Fruit fly (Drosophila melanogaster): ENCODE results near the gene Rbcn-3A.
A peak's percentile ranks its signal among the peaks of the same experiment; 100 is the strongest.

Rbcn-3A gene

DNA sequence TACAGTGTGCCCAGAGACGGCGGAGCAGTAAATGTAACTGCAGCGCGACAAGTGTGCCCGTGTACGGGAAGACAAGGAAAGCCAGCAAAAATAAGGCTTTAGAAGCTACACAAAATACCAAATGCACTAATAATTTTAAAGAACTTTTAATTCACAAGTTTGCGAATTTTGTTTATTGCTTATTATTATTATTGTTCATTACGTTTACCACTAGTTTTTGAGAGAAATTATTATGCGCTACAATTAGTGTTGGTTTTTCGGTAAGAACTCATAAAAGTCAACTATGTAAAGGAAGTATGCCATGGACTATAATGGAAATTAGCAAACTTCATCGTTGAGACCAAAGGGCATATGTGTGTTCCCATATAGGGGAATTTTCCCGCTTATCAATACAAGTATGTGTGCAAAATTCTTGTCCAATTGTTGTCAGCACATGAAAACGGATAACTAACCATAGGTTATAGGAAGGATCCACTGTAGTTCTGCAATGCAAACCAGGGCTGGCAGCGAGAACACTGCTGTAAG, 12.0 kb upstream of the Rbcn-3A start, which contains the start of gene schlank (continued):
- peak; percentile 47 for TF ChIP-seq Oaz (GFP tag; IDR thresholded peaks at IDR 0.05)
- no peak for TF ChIP-seq inv (GFP tag; IDR thresholded peaks at IDR 0.05; ENCODE audit: partially characterized antibody)
- no peak for TF ChIP-seq run (tag; optimal IDR thresholded peaks at IDR 0.05)
- TF ChIP-seq grau (tag; optimal IDR thresholded peaks at IDR 0.05) = peak; percentile 99
- 0 out of 2 replicates have a peak, but pooled peaks have one; percentile 49 for TF ChIP-seq stc (GFP tag; IDR thresholded peaks at IDR 0.05)
- 0 out of 3 replicates have a peak, but pooled peaks have one; percentile 46 for TF ChIP-seq jigr1 (GFP tag; IDR thresholded peaks at IDR 0.05)
- peak; percentile 16; the same call in 1 of the 2 replicates for TF ChIP-seq CG11247 (GFP tag; IDR thresholded peaks at IDR 0.05)
- peak; percentile 22; the same call in 1 of the 2 replicates for TF ChIP-seq klu (GFP tag; IDR thresholded peaks at IDR 0.05)
- peak; percentile 52 for TF ChIP-seq CG8388 (GFP tag; optimal IDR thresholded peaks at IDR 0.05)
- TF ChIP-seq CG30403 (GFP tag; optimal IDR thresholded peaks at IDR 0.05) = peak; percentile 62
- TF ChIP-seq Meics (GFP tag; optimal IDR thresholded peaks at IDR 0.05) = peak; percentile 18
- TF ChIP-seq CG13296 (GFP tag; optimal IDR thresholded peaks at IDR 0.05) = peak; percentile 31
- TF ChIP-seq CG7556 (GFP tag; optimal IDR thresholded peaks at IDR 0.05) = peak; percentile 16
- TF ChIP-seq CG12219 (GFP tag; optimal IDR thresholded peaks at IDR 0.05) = peak; percentile 40
- peak; percentile 33 for TF ChIP-seq CG9609 (GFP tag; optimal IDR thresholded peaks at IDR 0.05)
- peak; percentile 62 for TF ChIP-seq CG14710 (tag; optimal IDR thresholded peaks at IDR 0.05)
- TF ChIP-seq Sry-δ (GFP tag; optimal IDR thresholded peaks at IDR 0.05) = peak; percentile 30
- TF ChIP-seq pho (GFP tag; optimal IDR thresholded peaks at IDR 0.05) = peak; percentile 56
- no peak; the same call in 1 of the 2 replicates for TF ChIP-seq chm (GFP tag; IDR thresholded peaks at IDR 0.05)
- TF ChIP-seq Opbp (GFP tag; IDR thresholded peaks at IDR 0.05; ENCODE audit: partially characterized antibody) = 0 out of 3 replicates have a peak, but pooled peaks have one; percentile 6
- TF ChIP-seq onecut (GFP tag; IDR thresholded peaks at IDR 0.05) = peak; percentile 8; the same call in 1 of the 2 replicates
- TF ChIP-seq CG11696 (GFP tag; IDR thresholded peaks at IDR 0.05) = no peak
- peak; percentile 37 for TF ChIP-seq Sin3A (optimal IDR thresholded peaks at IDR 0.05)
- no peak for TF ChIP-seq CG3838 (GFP tag; optimal IDR thresholded peaks at IDR 0.05)
- peak; percentile 17 for TF ChIP-seq Bdp1 (GFP tag; optimal IDR thresholded peaks at IDR 0.05)
- peak; percentile 51; the same call in 1 of the 3 replicates for TF ChIP-seq CG11695 (GFP tag; IDR thresholded peaks at IDR 0.05)
- TF ChIP-seq Pdp1 (GFP tag; optimal IDR thresholded peaks at IDR 0.05) = peak; percentile 5 to 64
- no peak for TF ChIP-seq Sry-β (GFP tag; optimal IDR thresholded peaks at IDR 0.05)
- no peak for TF ChIP-seq C15 (GFP tag; IDR thresholded peaks at IDR 0.05)
- peak; percentile 35 for TF ChIP-seq Dek (tag; optimal IDR thresholded peaks at IDR 0.05)
- TF ChIP-seq CG13775 (GFP tag; optimal IDR thresholded peaks at IDR 0.05) = peak; percentile 62
- peak; percentile 62 for TF ChIP-seq bab2 (GFP tag; optimal IDR thresholded peaks at IDR 0.05)
- TF ChIP-seq pzg (GFP tag; optimal IDR thresholded peaks at IDR 0.05) = peak; percentile 76
- peak; percentile 81 for TF ChIP-seq ci (GFP tag; IDR thresholded peaks at IDR 0.05)
- TF ChIP-seq Dad (GFP tag; optimal IDR thresholded peaks at IDR 0.05) = peak; percentile 25
- TF ChIP-seq ken (GFP tag; IDR thresholded peaks at IDR 0.05) = peak; percentile 66
- no peak for TF ChIP-seq sc (optimal IDR thresholded peaks at IDR 0.05)
- TF ChIP-seq sc (GFP tag; optimal IDR thresholded peaks at IDR 0.05) = no peak
- no peak for TF ChIP-seq pan (optimal IDR thresholded peaks at IDR 0.05)
- TF ChIP-seq pan (GFP tag; optimal IDR thresholded peaks at IDR 0.05 in 1 of 2, IDR thresholded peaks at IDR 0.05 in 1 of 2) = peak in 1 of 2 experiments; percentile 68
- peak; percentile 2 for TF ChIP-seq CG1233 (GFP tag; optimal IDR thresholded peaks at IDR 0.05)
- TF ChIP-seq hkb (optimal IDR thresholded peaks at IDR 0.05) = no peak
- no peak for TF ChIP-seq hkb (GFP tag; IDR thresholded peaks at IDR 0.05)
- TF ChIP-seq CG6272 (GFP tag; IDR thresholded peaks at IDR 0.05) = 0 out of 2 replicates have a peak, but pooled peaks have one; percentile 6
- TF ChIP-seq ssp (GFP tag; IDR thresholded peaks at IDR 0.05) = peak; percentile 76
- peak; percentile 24; the same call in 1 of the 2 replicates for TF ChIP-seq Dref (GFP tag; IDR thresholded peaks at IDR 0.05)
- TF ChIP-seq BEAF-32 (GFP tag; optimal IDR thresholded peaks at IDR 0.05) = peak; percentile 33
- TF ChIP-seq CG9797 (GFP tag; optimal IDR thresholded peaks at IDR 0.05) = peak; percentile 89
- TF ChIP-seq cad (GFP tag; optimal IDR thresholded peaks at IDR 0.05) = no peak
- peak; percentile 45 for TF ChIP-seq CG1603 (tag; optimal IDR thresholded peaks at IDR 0.05)
- peak; percentile 53 for TF ChIP-seq CG17359 (tag; optimal IDR thresholded peaks at IDR 0.05)
